Worm (Caenorhabditis elegans): ENCODE results near the gene lido-13.

lido-13 gene

DNA sequence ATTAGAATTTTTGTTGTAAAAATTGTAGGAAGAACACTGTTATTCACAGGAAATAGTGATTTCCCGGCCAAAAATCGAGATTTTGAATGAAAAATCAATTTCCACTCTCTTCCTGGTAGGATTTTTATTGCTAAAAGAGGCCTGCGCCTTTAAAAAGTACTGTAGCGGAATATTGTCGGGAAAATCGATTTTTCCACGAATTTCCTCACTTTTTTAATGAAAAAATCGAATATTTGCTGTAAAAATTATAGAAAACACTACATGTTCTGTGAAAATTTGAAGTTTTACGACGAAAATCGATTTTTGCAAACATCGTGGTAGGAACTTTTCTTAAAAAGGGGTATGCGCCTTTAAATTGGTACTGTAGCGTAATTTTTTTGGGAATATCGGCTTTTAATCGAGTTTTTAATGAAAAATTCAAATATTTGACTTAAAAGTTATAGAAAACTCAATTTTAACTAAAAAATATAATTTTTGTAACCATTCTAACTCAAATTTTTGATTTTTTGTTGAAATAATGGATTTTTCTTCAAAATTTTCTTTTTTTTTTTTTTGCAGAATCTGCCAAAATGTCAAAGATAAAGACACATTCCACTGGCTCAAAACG, 2.2 kb upstream of the lido-13 start, which contains the start of gene lin-8 (continued):
- no peak for TF ChIP-seq let-607 (tag; optimal IDR thresholded peaks at IDR 0.05)
- TF ChIP-seq lsl-1 (GFP tag; optimal IDR thresholded peaks at IDR 0.05) = peak; percentile 100
- no peak for TF ChIP-seq T07F8.4 (tag; optimal IDR thresholded peaks at IDR 0.05)
- TF ChIP-seq sea-2 (GFP tag; IDR thresholded peaks at IDR 0.05) = no peak
- no peak for TF ChIP-seq mxl-1 (tag; optimal IDR thresholded peaks at IDR 0.05)
- peak; percentile 78 for TF ChIP-seq madf-8 (GFP tag; conservative IDR thresholded peaks at IDR 0.05)
- TF ChIP-seq nfyb-1 (GFP tag; IDR thresholded peaks at IDR 0.05) = 0 out of 2 replicates have a peak, but pooled peaks have one; percentile 18
- TF ChIP-seq B0336.3 (GFP tag; IDR thresholded peaks at IDR 0.05) = 0 out of 2 replicates have a peak, but pooled peaks have one; percentile 18
- peak; percentile 5 for TF ChIP-seq tlf-1 (GFP tag; optimal IDR thresholded peaks at IDR 0.05)
- TF ChIP-seq cebp-1 (GFP tag; IDR thresholded peaks at IDR 0.05) = no peak
- no peak for TF ChIP-seq cebp-1 (tag; optimal IDR thresholded peaks at IDR 0.05)
- peak; percentile 75 for TF ChIP-seq ceh-91 (GFP tag; IDR thresholded peaks at IDR 0.05)

DNA sequence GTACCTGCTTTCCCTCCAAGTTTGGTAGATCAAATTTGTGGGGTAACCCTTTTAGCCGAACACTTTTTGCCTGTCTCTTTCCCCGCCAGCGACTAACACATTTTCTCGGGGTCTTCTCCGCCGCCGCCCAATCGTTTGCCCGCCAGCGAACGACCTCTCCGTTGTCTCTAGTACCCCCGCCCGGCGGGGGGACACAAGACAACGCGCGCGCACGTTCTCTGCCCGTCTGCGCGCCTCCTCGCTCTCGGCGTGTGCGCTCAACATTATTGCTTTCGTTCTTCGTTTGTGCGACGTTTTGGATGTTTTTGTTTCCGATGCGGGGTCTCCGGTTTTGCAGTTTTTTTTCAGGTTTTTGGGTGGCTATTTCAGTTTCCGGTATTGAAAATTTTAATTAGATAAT, 1.4 kb upstream of the lido-13 start:
- TF ChIP-seq mcd-1 (GFP tag; IDR thresholded peaks at IDR 0.05) (peak; percentile 37; the same call in 1 of the 2 replicates), lag-1 (GFP tag; IDR thresholded peaks at IDR 0.05) (0 out of 2 replicates have a peak, but pooled peaks have one; percentile 19), T07F8.4 (tag; optimal IDR thresholded peaks at IDR 0.05) (no peak), hmg-1.2 (GFP tag; IDR thresholded peaks at IDR 0.05) (peak; percentile 33; the same call in 1 of the 2 replicates), ets-4 (GFP tag; optimal IDR thresholded peaks at IDR 0.05) (no peak), egl-18 (GFP tag; IDR thresholded peaks at IDR 0.05) (0 out of 2 replicates have a peak, but pooled peaks have one; percentile 29), ceh-91 (GFP tag; IDR thresholded peaks at IDR 0.05) (no peak), cebp-1 (GFP tag; IDR thresholded peaks at IDR 0.05) (no peak), cebp-1 (tag; optimal IDR thresholded peaks at IDR 0.05) (peak; percentile 52), die-1 (tag; optimal IDR thresholded peaks at IDR 0.05) (no peak), lin-35 (GFP tag; optimal IDR thresholded peaks at IDR 0.05) (no peak), attf-5 (GFP tag; optimal IDR thresholded peaks at IDR 0.05) (peak; percentile 23), madf-8 (GFP tag; conservative IDR thresholded peaks at IDR 0.05) (0 out of 2 replicates have a peak, but pooled peaks have one; percentile 21), egrh-3 (GFP tag; IDR thresholded peaks at IDR 0.05) (peak; percentile 89), ceh-27 (GFP tag; optimal IDR thresholded peaks at IDR 0.05) (peak; percentile 18), nhr-80 (tag; optimal IDR thresholded peaks at IDR 0.05) (peak; percentile 20), zfh-2 (GFP tag; conservative IDR thresholded peaks at IDR 0.05) (peak; percentile 96)

DNA sequence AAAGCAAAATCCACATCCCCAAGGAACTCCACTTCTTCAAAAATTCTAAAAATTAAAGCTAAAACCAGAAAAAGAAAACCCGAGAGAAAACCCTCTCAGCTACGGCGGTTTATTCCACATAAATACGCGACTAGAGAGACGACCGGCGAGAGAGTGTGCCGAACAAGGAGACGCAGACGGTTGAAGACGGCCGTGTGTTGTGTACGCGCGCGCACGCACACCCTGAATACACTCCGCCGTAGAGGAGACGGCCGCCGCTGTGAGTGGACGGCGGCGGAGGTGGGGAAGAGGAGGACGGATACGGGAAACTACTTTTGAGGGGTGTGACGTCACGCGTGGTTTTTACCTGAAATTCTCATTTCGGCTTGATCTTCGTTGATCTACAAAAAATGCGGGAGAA, 501 bp upstream of the lido-13 start:
- TF ChIP-seq attf-6 (GFP tag; IDR thresholded peaks at IDR 0.05) = no peak
- no peak for TF ChIP-seq nhr-90 (tag; optimal IDR thresholded peaks at IDR 0.05)
- TF ChIP-seq nfya-1 (tag; optimal IDR thresholded peaks at IDR 0.05; ENCODE audit: borderline replicate concordance, insufficient read depth) = no peak
- TF ChIP-seq tbp1 (GFP tag; optimal IDR thresholded peaks at IDR 0.05) = no peak
- 0 out of 2 replicates have a peak, but pooled peaks have one; percentile 8 for TF ChIP-seq mcd-1 (GFP tag; IDR thresholded peaks at IDR 0.05)
- no peak for TF ChIP-seq hrde-1 (tag; optimal IDR thresholded peaks at IDR 0.05; ENCODE audit: borderline replicate concordance)
- no peak for TF ChIP-seq egl-44 (GFP tag; IDR thresholded peaks at IDR 0.05)
- TF ChIP-seq madf-6 (GFP tag; IDR thresholded peaks at IDR 0.05) = 0 out of 2 replicates have a peak, but pooled peaks have one; percentile 0
- no peak for TF ChIP-seq mes-4 (tag; optimal IDR thresholded peaks at IDR 0.05)
- no peak for TF ChIP-seq ccch-3 (GFP tag; optimal IDR thresholded peaks at IDR 0.05)
- no peak for TF ChIP-seq K12H6.12 (tag; optimal IDR thresholded peaks at IDR 0.05)
- TF ChIP-seq ama-1 (optimal IDR thresholded peaks at IDR 0.05) = no peak
- no peak for TF ChIP-seq ama-1 (GFP tag; optimal IDR thresholded peaks at IDR 0.05)
- TF ChIP-seq T07F8.4 (tag; optimal IDR thresholded peaks at IDR 0.05) = no peak
- no peak for TF ChIP-seq akir-1 (GFP tag; optimal IDR thresholded peaks at IDR 0.05)
- TF ChIP-seq snpc-3.4 (tag; optimal IDR thresholded peaks at IDR 0.05) = no peak
- peak; percentile 89 for TF ChIP-seq zfh-2 (GFP tag; conservative IDR thresholded peaks at IDR 0.05)
- TF ChIP-seq lsl-1 (GFP tag; optimal IDR thresholded peaks at IDR 0.05) = no peak
- no peak for TF ChIP-seq pha-4 (tag; optimal IDR thresholded peaks at IDR 0.05)
- no peak for TF ChIP-seq cebp-1 (GFP tag; IDR thresholded peaks at IDR 0.05)
- no peak for TF ChIP-seq cebp-1 (tag; optimal IDR thresholded peaks at IDR 0.05)
- TF ChIP-seq nhr-120 (GFP tag; IDR thresholded peaks at IDR 0.05) = no peak
- TF ChIP-seq nhr-179 (tag; optimal IDR thresholded peaks at IDR 0.05) = no peak
- TF ChIP-seq D2030.7 (GFP tag; IDR thresholded peaks at IDR 0.05) = no peak
- TF ChIP-seq nfyb-1 (GFP tag; IDR thresholded peaks at IDR 0.05) = no peak
- no peak for TF ChIP-seq F57C9.4 (tag; optimal IDR thresholded peaks at IDR 0.05)
- TF ChIP-seq die-1 (tag; optimal IDR thresholded peaks at IDR 0.05) = no peak
- no peak for TF ChIP-seq ceh-79 (tag; optimal IDR thresholded peaks at IDR 0.05)
